Fruit fly (Drosophila melanogaster) whole organism, embryonic: ENCODE data around the gene RpL14.

ENCODE experiments used
- CG11085 ChIP-seq: fragments of 200-800 bp; sonication (Bioruptor generic); IDR thresholded peaks from 2 replicates; pipeline ENCODE4 v1.3.6; 2022; ENCODE audit warnings: missing biosample characterization, missing genetic modification characterization
- CG12104 ChIP-seq: fragments of 200-800 bp; sonication (Bioruptor generic); optimal IDR thresholded peaks from 3 replicates; lab custom pipeline; 2016; ENCODE audit warnings: missing biosample characterization, missing genetic modification characterization
- CG12219 ChIP-seq: fragments of 200-800 bp; sonication (Bioruptor generic); optimal IDR thresholded peaks from 3 replicates; lab custom pipeline; 2018; ENCODE audit warnings: missing biosample characterization, mild to moderate bottlenecking, missing genetic modification characterization
- CG13894 ChIP-seq: fragments of 200-800 bp; sonication (Bioruptor generic); optimal IDR thresholded peaks from 3 replicates; lab custom pipeline; 2018; ENCODE audit warnings: missing biosample characterization, mild to moderate bottlenecking, missing genetic modification characterization, moderate library complexity
- CG1602 ChIP-seq: fragments of 200-800 bp; sonication (Bioruptor generic); optimal IDR thresholded peaks from 3 replicates; lab custom pipeline; 2016; ENCODE audit warnings: missing biosample characterization, missing genetic modification characterization
- CG16779 ChIP-seq: fragments of 200-800 bp; sonication (Bioruptor generic); IDR thresholded peaks from 2 replicates; pipeline ENCODE4 v1.3.6; 2022; ENCODE audit warnings: missing biosample characterization, missing genetic modification characterization
- CG2678 ChIP-seq: fragments of 200-800 bp; sonication (Bioruptor generic); optimal IDR thresholded peaks from 3 replicates; lab custom pipeline; 2019; ENCODE audit warnings: missing biosample characterization, mild to moderate bottlenecking, missing genetic modification characterization, moderate library complexity
- CG2875 ChIP-seq: fragments of 200-800 bp; sonication (Bioruptor generic); optimal IDR thresholded peaks from 2 replicates; lab custom pipeline; 2017; ENCODE audit warnings: missing biosample characterization, mild to moderate bottlenecking, missing genetic modification characterization, missing genetic modification reagents
- CG4424 ChIP-seq: fragments of 200-800 bp; sonication (Bioruptor generic); optimal IDR thresholded peaks from 3 replicates; lab custom pipeline; 2016; ENCODE audit warnings: missing biosample characterization, missing genetic modification characterization
- CG4820 ChIP-seq: fragments of 200-800 bp; sonication (Bioruptor generic); optimal IDR thresholded peaks from 3 replicates; lab custom pipeline; 2016; ENCODE audit warnings: missing biosample characterization, missing genetic modification characterization
- CG6683 ChIP-seq: fragments of 200-800 bp; sonication (Bioruptor generic); optimal IDR thresholded peaks from 2 replicates; lab custom pipeline; 2017; ENCODE audit warnings: missing biosample characterization, mild to moderate bottlenecking, missing genetic modification characterization, missing genetic modification reagents
- CG6791 ChIP-seq: fragments of 200-800 bp; sonication (Bioruptor generic); IDR thresholded peaks from 3 replicates; pipeline ENCODE4 v1.3.6; 2022; ENCODE audit warnings: missing biosample characterization, missing genetic modification characterization; ENCODE audit not compliant: partially characterized antibody
- CG7271 ChIP-seq: fragments of 200-800 bp; sonication (Bioruptor generic); optimal IDR thresholded peaks from 2 replicates; lab custom pipeline; 2018; ENCODE audit warnings: missing biosample characterization, mild to moderate bottlenecking, missing genetic modification characterization, moderate library complexity
- CG8089 ChIP-seq: fragments of 200-800 bp; sonication (Bioruptor generic); optimal IDR thresholded peaks from 3 replicates; lab custom pipeline; 2016; ENCODE audit warnings: missing biosample characterization, missing genetic modification characterization
- D19B ChIP-seq: fragments of 200-800 bp; sonication (Bioruptor generic); optimal IDR thresholded peaks from 2 replicates; lab custom pipeline; 2017; ENCODE audit warnings: missing biosample characterization, mild to moderate bottlenecking, missing genetic modification characterization
- Dbx ChIP-seq: fragments of 200-800 bp; sonication (Bioruptor generic); IDR thresholded peaks from 3 replicates; pipeline ENCODE4 v1.3.6; 2022; ENCODE audit warnings: missing biosample characterization, missing genetic modification characterization
- Dip3 ChIP-seq: fragments of 200-800 bp; sonication (Bioruptor generic); optimal IDR thresholded peaks from 3 replicates; lab custom pipeline; 2016; ENCODE audit warnings: missing biosample characterization, missing genetic modification characterization
- Doc2 ChIP-seq: fragments of 200-800 bp; sonication (Bioruptor generic); IDR thresholded peaks from 2 replicates; pipeline ENCODE4 v1.3.6; 2022; ENCODE audit warnings: missing biosample characterization, missing genetic modification characterization
- Doc3 ChIP-seq: fragments of 200-800 bp; sonication (Bioruptor generic); IDR thresholded peaks from 3 replicates; pipeline ENCODE4 v1.3.6; 2022; ENCODE audit warnings: missing biosample characterization, missing genetic modification characterization; ENCODE audit not compliant: partially characterized antibody
- Dp ChIP-seq: fragments of 200-800 bp; sonication (Bioruptor generic); optimal IDR thresholded peaks from 2 replicates; lab custom pipeline; 2018; ENCODE audit warnings: missing biosample characterization, mild to moderate bottlenecking, missing genetic modification characterization, moderate library complexity
- Ets97D ChIP-seq: fragments of 200-800 bp; sonication (Bioruptor generic); optimal IDR thresholded peaks from 3 replicates; lab custom pipeline; 2016; ENCODE audit warnings: missing biosample characterization, missing genetic modification characterization
- Hr39 ChIP-seq: fragments of >200 bp; optimal IDR thresholded peaks from 2 replicates; lab custom pipeline; 2017
- MBD-R2 ChIP-seq: fragments of 200-800 bp; sonication (Bioruptor generic); IDR thresholded peaks from 2 replicates; pipeline ENCODE4 v1.3.6; 2022; ENCODE audit warnings: missing biosample characterization, missing genetic modification characterization
- Mrtf ChIP-seq: fragments of 200-800 bp; sonication (Bioruptor generic); IDR thresholded peaks from 3 replicates; pipeline ENCODE4 v1.3.6; 2022; ENCODE audit warnings: missing biosample characterization, missing genetic modification characterization
- NK7.1 ChIP-seq: fragments of 200-800 bp; sonication (Bioruptor generic); optimal IDR thresholded peaks from 3 replicates; lab custom pipeline; 2016; ENCODE audit warnings: missing biosample characterization, missing genetic modification characterization
- Oaz ChIP-seq: fragments of 200-800 bp; sonication (Bioruptor generic); IDR thresholded peaks from 2 replicates; pipeline ENCODE4 v1.3.6; 2022; ENCODE audit warnings: missing biosample characterization, missing genetic modification characterization
- Optix ChIP-seq: fragments of 200-800 bp; sonication (Bioruptor generic); IDR thresholded peaks from 3 replicates; pipeline ENCODE4 v1.3.6; 2022; ENCODE audit warnings: missing biosample characterization, missing genetic modification characterization
- Ptx1 ChIP-seq: fragments of 200-800 bp; sonication (Bioruptor generic); IDR thresholded peaks from 2 replicates; pipeline ENCODE4 v1.3.6; 2022; ENCODE audit warnings: missing biosample characterization, missing genetic modification characterization
- Scr ChIP-seq: fragments of 200-800 bp; sonication (Bioruptor generic); IDR thresholded peaks from 2 replicates; pipeline ENCODE4 v1.3.6; 2022; ENCODE audit warnings: missing biosample characterization, missing genetic modification characterization; ENCODE audit not compliant: partially characterized antibody
- Sry-δ ChIP-seq: fragments of 200-800 bp; sonication (Bioruptor generic); optimal IDR thresholded peaks from 2 replicates; lab custom pipeline; 2016; ENCODE audit warnings: missing biosample characterization, missing genetic modification characterization
- YL-1 ChIP-seq: fragments of 200-800 bp; sonication (Bioruptor generic); optimal IDR thresholded peaks from 3 replicates; lab custom pipeline; 2017; ENCODE audit warnings: missing biosample characterization, mild to moderate bottlenecking, missing genetic modification characterization
- ac ChIP-seq: fragments of 200-800 bp; sonication (Bioruptor generic); optimal IDR thresholded peaks from 3 replicates; lab custom pipeline; 2017; ENCODE audit warnings: missing biosample characterization, mild to moderate bottlenecking, missing genetic modification characterization
- aop ChIP-seq: fragments of 200-800 bp; sonication (Bioruptor generic); IDR thresholded peaks from 2 replicates; pipeline ENCODE4 v1.3.6; 2022; ENCODE audit warnings: missing biosample characterization, missing genetic modification characterization
- cato ChIP-seq: fragments of 200-800 bp; sonication (Bioruptor generic); optimal IDR thresholded peaks from 2 replicates; lab custom pipeline; 2016; ENCODE audit warnings: missing biosample characterization, missing genetic modification characterization, borderline replicate concordance
- caup ChIP-seq: fragments of 200-800 bp; sonication (Bioruptor generic); optimal IDR thresholded peaks from 3 replicates; lab custom pipeline; 2017; ENCODE audit warnings: missing biosample characterization, mild to moderate bottlenecking, missing genetic modification characterization, moderate library complexity; ENCODE audit not compliant: severe bottlenecking
- fd102C ChIP-seq: fragments of 200-800 bp; sonication (Bioruptor generic); optimal IDR thresholded peaks from 2 replicates; lab custom pipeline; 2018; ENCODE audit warnings: missing biosample characterization, mild to moderate bottlenecking, missing genetic modification characterization, moderate library complexity
- fd3F ChIP-seq: fragments of 200-800 bp; sonication (Bioruptor generic); optimal IDR thresholded peaks from 2 replicates; lab custom pipeline; 2018; ENCODE audit warnings: missing biosample characterization, mild to moderate bottlenecking, missing genetic modification characterization, moderate library complexity
- fru ChIP-seq: fragments of >200 bp; optimal IDR thresholded peaks from 2 replicates; lab custom pipeline; 2017
- h ChIP-seq: fragments of >200 bp; optimal IDR thresholded peaks from 2 replicates; lab custom pipeline; 2017
- jumu ChIP-seq: fragments of 200-800 bp; sonication (Bioruptor generic); optimal IDR thresholded peaks from 3 replicates; lab custom pipeline; 2016; ENCODE audit warnings: missing biosample characterization, missing genetic modification characterization
- nerfin-2 ChIP-seq: fragments of 200-800 bp; sonication (Bioruptor generic); IDR thresholded peaks from 2 replicates; pipeline ENCODE4 v1.3.6; 2022; ENCODE audit warnings: missing biosample characterization, missing genetic modification characterization; ENCODE audit not compliant: partially characterized antibody
- org-1 ChIP-seq: fragments of 200-800 bp; sonication (Bioruptor generic); optimal IDR thresholded peaks from 2 replicates; lab custom pipeline; 2017; ENCODE audit warnings: missing biosample characterization, missing genetic modification characterization
- pan ChIP-seq, 4 experiments: fragments of >200 bp in 3 of 4; fragments of 200-800 bp in 1 of 4; sonication (Bioruptor generic) in 1 of 4; optimal IDR thresholded peaks in 3 of 4; IDR thresholded peaks in 1 of 4; 2 replicates each; pipeline versions ENCODE4 v1.3.6 to Lab custom; 2017 to 2022; ENCODE audit warnings: missing biosample characterization in 2 of 4, missing genetic modification characterization in 2 of 4, mixed read lengths in 1 of 4
- pum ChIP-seq: fragments of 200-800 bp; sonication (Bioruptor generic); optimal IDR thresholded peaks from 2 replicates; lab custom pipeline; 2016; ENCODE audit warnings: missing biosample characterization, missing genetic modification characterization
- row ChIP-seq: fragments of 200-800 bp; sonication (Bioruptor generic); IDR thresholded peaks from 3 replicates; pipeline ENCODE4 v1.3.6; 2022; ENCODE audit warnings: missing biosample characterization, missing genetic modification characterization
- sisA ChIP-seq: fragments of 200-800 bp; sonication (Bioruptor generic); IDR thresholded peaks from 2 replicates; pipeline ENCODE4 v1.3.6; 2022; ENCODE audit warnings: missing biosample characterization, missing genetic modification characterization
- sr ChIP-seq: fragments of 200-800 bp; sonication (Bioruptor generic); IDR thresholded peaks from 3 replicates; pipeline ENCODE4 v1.3.6; 2022; ENCODE audit warnings: missing biosample characterization, missing genetic modification characterization
- trh ChIP-seq: fragments of 200-800 bp; sonication (Bioruptor generic); optimal IDR thresholded peaks from 2 replicates; lab custom pipeline; 2016; ENCODE audit warnings: missing biosample characterization, missing genetic modification characterization
- zen2 ChIP-seq: fragments of 200-800 bp; sonication (Bioruptor generic); IDR thresholded peaks from 3 replicates; pipeline ENCODE4 v1.3.6; 2022; ENCODE audit warnings: missing biosample characterization, missing genetic modification characterization; ENCODE audit not compliant: partially characterized antibody
- zf30C ChIP-seq: fragments of 200-800 bp; sonication (Bioruptor generic); optimal IDR thresholded peaks from 3 replicates; lab custom pipeline; 2018; ENCODE audit warnings: missing biosample characterization, mild to moderate bottlenecking, missing genetic modification characterization
- zfh2 ChIP-seq: fragments of 200-800 bp; sonication (Bioruptor generic); optimal IDR thresholded peaks from 2 replicates; lab custom pipeline; 2016; ENCODE audit warnings: missing biosample characterization, missing genetic modification characterization

RpL14 gene

dm6 chr3L:8623702-8624421, 23.1 kb downstream of the RpL14 start, which contains the start of the genes GAPsec and Zasp66 (continued):
- TF ChIP-seq CG16779 (GFP tag; lab: Robert Waterston, UW) (no peak), pan (optimal IDR thresholded peaks at IDR 0.05; lab: Kevin White, UChicago) (no peak), pan (GFP tag; optimal IDR thresholded peaks at IDR 0.05 in 1 of 2, IDR thresholded peaks at IDR 0.05 in 1 of 2) (no peak), trh (no peak), CG4820 (GFP tag; lab: Kevin White, UChicago) (no peak), CG2875 (no peak), Dp (peak; percentile 90), CG7271 (tag; lab: Kevin White, UChicago) (no peak), MBD-R2 (GFP tag; lab: Robert Waterston, UW) (peak; percentile 61), CG4424 (GFP tag; lab: Kevin White, UChicago) (no peak), jumu (GFP tag; lab: Kevin White, UChicago) (no peak), CG6791 (GFP tag; lab: Robert Waterston, UW) (peak; percentile 41; the same call in 2 of the 3 replicates), nerfin-2 (GFP tag; lab: Robert Waterston, UW) (peak; percentile 20; the same call in 1 of the 2 replicates), zf30C (GFP tag; lab: Kevin White, UChicago) (no peak), Sry-δ (GFP tag; lab: Kevin White, UChicago) (peak; percentile 28), CG11085 (GFP tag; lab: Robert Waterston, UW) (no peak), zen2 (no peak), h (lab: Kevin White, UChicago) (no peak), fd102C (GFP tag; lab: Kevin White, UChicago) (no peak), caup (no peak), fd3F (GFP tag; lab: Kevin White, UChicago) (no peak), Mrtf (GFP tag; lab: Robert Waterston, UW) (no peak), cato (no peak), YL-1 (GFP tag; lab: Kevin White, UChicago) (no peak), CG12219 (GFP tag; lab: Kevin White, UChicago) (no peak), Dbx (no peak), CG2678 (tag; lab: Kevin White, UChicago) (no peak), CG1602 (GFP tag; lab: Kevin White, UChicago) (no peak), aop (GFP tag; lab: Robert Waterston, UW) (no peak), D19B (no peak), fru (lab: Kevin White, UChicago) (no peak), Oaz (GFP tag; lab: Robert Waterston, UW) (no peak), Dip3 (GFP tag; lab: Kevin White, UChicago) (no peak), sisA (GFP tag; lab: Robert Waterston, UW) (no peak), pum (GFP tag; lab: Kevin White, UChicago) (no peak), CG12104 (GFP tag; lab: Kevin White, UChicago) (no peak), Doc2 (GFP tag; lab: Robert Waterston, UW) (no peak), org-1 (GFP tag; lab: Kevin White, UChicago) (no peak), sr (GFP tag; lab: Robert Waterston, UW) (no peak), Optix (GFP tag; lab: Robert Waterston, UW) (no peak), CG6683 (GFP tag; lab: Kevin White, UChicago) (no peak), Doc3 (peak; percentile 39; the same call in 1 of the 3 replicates), CG13894 (tag; lab: Kevin White, UChicago) (no peak), Scr (GFP tag; lab: Robert Waterston, UW) (peak; percentile 56), Ptx1 (no peak), CG8089 (GFP tag; lab: Kevin White, UChicago) (no peak), row (GFP tag; lab: Robert Waterston, UW) (no peak), ac (no peak), zfh2 (GFP tag; lab: Kevin White, UChicago) (no peak), Ets97D (GFP tag; lab: Kevin White, UChicago) (peak; percentile 8), NK7.1 (GFP tag; lab: Kevin White, UChicago) (no peak), Hr39 (lab: Kevin White, UChicago) (no peak)
